Worm (Caenorhabditis elegans): ENCODE results near the gene F13H8.12.

- TF ChIP-seq fos-1 (tag; optimal IDR thresholded peaks at IDR 0.05) (no peak), fkh-10 (GFP tag; optimal IDR thresholded peaks at IDR 0.05) (no peak), nhr-11 (tag; optimal IDR thresholded peaks at IDR 0.05) (no peak), skn-1 (tag; optimal IDR thresholded peaks at IDR 0.05) (no peak), ceh-82 (tag; optimal IDR thresholded peaks at IDR 0.05) (no peak), T26A8.4 (GFP tag; IDR thresholded peaks at IDR 0.05) (no peak), egl-43 (GFP tag; IDR thresholded peaks at IDR 0.05) (no peak), D1046.2 (GFP tag; IDR thresholded peaks at IDR 0.05) (no peak), lir-3 (tag; optimal IDR thresholded peaks at IDR 0.05) (no peak), nhr-237 (tag; optimal IDR thresholded peaks at IDR 0.05) (no peak), nhr-25 (tag; optimal IDR thresholded peaks at IDR 0.05; ENCODE audit: borderline replicate concordance, insufficient read depth) (no peak), lsy-2 (tag; optimal IDR thresholded peaks at IDR 0.05) (no peak), ceh-32 (tag; optimal IDR thresholded peaks at IDR 0.05; ENCODE audit: poor library complexity) (no peak)
Measured at ce11 chrII:6241758-6242157, 20.6 kb upstream of the F13H8.12 start, which contains the start of gene T24H7.8.

Measured in whole organism, L4 larva.